Fruit fly (Drosophila melanogaster) whole organism, embryonic: ENCODE measurements around the gene CG10801.

Source experiments
- C15 ChIP-seq: fragments of 200-800 bp; sonication (Bioruptor generic); IDR thresholded peaks from 3 replicates; pipeline ENCODE4 v1.3.6; 2022; ENCODE audit warnings: missing biosample characterization, missing genetic modification characterization
- CG1024 ChIP-seq: fragments of 200-800 bp; sonication (Bioruptor generic); IDR thresholded peaks from 2 replicates; pipeline ENCODE4 v1.3.6; 2022; ENCODE audit warnings: missing biosample characterization, missing genetic modification characterization
- CG12236 ChIP-seq: fragments of 200-800 bp; sonication (Bioruptor generic); optimal IDR thresholded peaks from 2 replicates; lab custom pipeline; 2016; ENCODE audit warnings: missing biosample characterization, missing genetic modification characterization
- CG14014 ChIP-seq: fragments of 200-800 bp; sonication (Bioruptor generic); IDR thresholded peaks from 2 replicates; pipeline ENCODE4 v1.3.6; 2022; ENCODE audit warnings: missing biosample characterization, missing genetic modification characterization
- CG14710 ChIP-seq: fragments of 200-800 bp; sonication (Bioruptor generic); optimal IDR thresholded peaks from 3 replicates; lab custom pipeline; 2019; ENCODE audit warnings: missing biosample characterization, mild to moderate bottlenecking, missing genetic modification characterization, moderate library complexity
- CG1603 ChIP-seq: fragments of 200-800 bp; sonication (Bioruptor generic); optimal IDR thresholded peaks from 2 replicates; lab custom pipeline; 2019; ENCODE audit warnings: missing biosample characterization, mild to moderate bottlenecking, missing genetic modification characterization, moderate library complexity
- CG18619 ChIP-seq: fragments of 200-800 bp; sonication (Bioruptor generic); optimal IDR thresholded peaks from 3 replicates; lab custom pipeline; 2017; ENCODE audit warnings: missing biosample characterization, mild to moderate bottlenecking, missing genetic modification characterization
- CG30020 ChIP-seq: fragments of 200-800 bp; optimal IDR thresholded peaks from 2 replicates; lab custom pipeline; 2019; ENCODE audit warnings: missing biosample characterization, mild to moderate bottlenecking, missing genetic modification characterization, moderate library complexity
- CG34376 ChIP-seq: fragments of 200-800 bp; sonication (Bioruptor generic); optimal IDR thresholded peaks from 2 replicates; lab custom pipeline; 2018; ENCODE audit warnings: missing biosample characterization, mild to moderate bottlenecking, missing genetic modification characterization
- CG43689 ChIP-seq: fragments of 200-800 bp; sonication (Bioruptor generic); IDR thresholded peaks from 2 replicates; pipeline ENCODE4 v1.3.6; 2022; ENCODE audit warnings: missing biosample characterization, missing genetic modification characterization
- CG4424 ChIP-seq: fragments of 200-800 bp; sonication (Bioruptor generic); optimal IDR thresholded peaks from 3 replicates; lab custom pipeline; 2016; ENCODE audit warnings: missing biosample characterization, missing genetic modification characterization
- CG4854 ChIP-seq: fragments of 200-800 bp; sonication (Bioruptor generic); optimal IDR thresholded peaks from 2 replicates; lab custom pipeline; 2016; ENCODE audit warnings: missing biosample characterization, missing genetic modification characterization, inconsistent platforms
- CG6854 ChIP-seq: fragments of 200-800 bp; sonication (Bioruptor generic); optimal IDR thresholded peaks from 3 replicates; lab custom pipeline; 2017; ENCODE audit warnings: missing biosample characterization, mild to moderate bottlenecking, missing genetic modification characterization
- CG8388 ChIP-seq: fragments of 200-800 bp; sonication (Bioruptor generic); optimal IDR thresholded peaks from 2 replicates; lab custom pipeline; 2019; ENCODE audit warnings: missing biosample characterization, mild to moderate bottlenecking, missing genetic modification characterization, moderate library complexity
- CG8944 ChIP-seq: fragments of 200-800 bp; sonication (Bioruptor generic); optimal IDR thresholded peaks from 3 replicates; lab custom pipeline; 2016; ENCODE audit warnings: missing biosample characterization, missing genetic modification characterization
- CG9727 ChIP-seq: fragments of 200-800 bp; sonication (Bioruptor generic); optimal IDR thresholded peaks from 3 replicates; lab custom pipeline; 2017; ENCODE audit warnings: missing biosample characterization, mild to moderate bottlenecking, missing genetic modification characterization
- CG9876 ChIP-seq: fragments of 200-800 bp; sonication (Bioruptor generic); optimal IDR thresholded peaks from 2 replicates; lab custom pipeline; 2016; ENCODE audit warnings: missing biosample characterization, missing genetic modification characterization
- CTCF ChIP-seq: fragments of 200-800 bp; sonication (Bioruptor generic); optimal IDR thresholded peaks from 2 replicates; lab custom pipeline; 2017; ENCODE audit warnings: missing biosample characterization, mild to moderate bottlenecking, missing genetic modification characterization, moderate library complexity
- Dref ChIP-seq: fragments of 200-800 bp; sonication (Bioruptor generic); IDR thresholded peaks from 2 replicates; pipeline ENCODE4 v1.3.6; 2022; ENCODE audit warnings: missing biosample characterization, missing genetic modification characterization
- Fer3 ChIP-seq: fragments of 200-800 bp; sonication (Bioruptor generic); optimal IDR thresholded peaks from 2 replicates; lab custom pipeline; 2018; ENCODE audit warnings: missing biosample characterization, mild to moderate bottlenecking, missing genetic modification characterization, moderate library complexity
- HLHmδ ChIP-seq: fragments of 200-800 bp; sonication (Bioruptor generic); optimal IDR thresholded peaks from 2 replicates; lab custom pipeline; 2018; ENCODE audit warnings: missing biosample characterization, mild to moderate bottlenecking, missing genetic modification characterization, moderate library complexity
- NFAT ChIP-seq: fragments of 200-800 bp; sonication (Bioruptor generic); IDR thresholded peaks from 2 replicates; pipeline ENCODE4 v1.3.6; 2022; ENCODE audit warnings: missing biosample characterization, missing genetic modification characterization
- Oaz ChIP-seq: fragments of 200-800 bp; sonication (Bioruptor generic); IDR thresholded peaks from 2 replicates; pipeline ENCODE4 v1.3.6; 2022; ENCODE audit warnings: missing biosample characterization, missing genetic modification characterization
- Tbp ChIP-seq: fragments of >200 bp; optimal IDR thresholded peaks from 2 replicates; lab custom pipeline; 2018; ENCODE audit warnings: missing biosample characterization, missing genetic modification characterization
- ab ChIP-seq: fragments of 200-800 bp; sonication (Bioruptor generic); optimal IDR thresholded peaks from 2 replicates; lab custom pipeline; 2016; ENCODE audit warnings: missing biosample characterization, missing genetic modification characterization
- abd-A ChIP-seq: fragments of 200-800 bp; sonication (Bioruptor generic); optimal IDR thresholded peaks from 3 replicates; lab custom pipeline; 2019; ENCODE audit warnings: missing biosample characterization, mild to moderate bottlenecking, missing genetic modification characterization, moderate library complexity
- bcd ChIP-seq: fragments of 200-800 bp; sonication (Bioruptor generic); optimal IDR thresholded peaks from 2 replicates; lab custom pipeline; 2017; ENCODE audit warnings: missing biosample characterization, mild to moderate bottlenecking, missing genetic modification characterization
- caup ChIP-seq: fragments of 200-800 bp; sonication (Bioruptor generic); optimal IDR thresholded peaks from 3 replicates; lab custom pipeline; 2017; ENCODE audit warnings: missing biosample characterization, mild to moderate bottlenecking, missing genetic modification characterization, moderate library complexity; ENCODE audit not compliant: severe bottlenecking
- chif ChIP-seq, 2 experiments: fragments of 200-800 bp; sonication (Bioruptor generic); optimal IDR thresholded peaks; 3 replicates each; lab custom pipeline; 2016; ENCODE audit warnings: missing biosample characterization in 2 of 2, missing genetic modification characterization in 2 of 2
- crp ChIP-seq, 2 experiments: fragments of 200-800 bp; sonication (Bioruptor generic); optimal IDR thresholded peaks; 2 replicates in 1 of 2; 3 replicates in 1 of 2; lab custom pipeline; 2017; ENCODE audit warnings: missing biosample characterization in 2 of 2, missing genetic modification characterization in 2 of 2, mild to moderate bottlenecking in 1 of 2, moderate library complexity in 1 of 2
- cwo ChIP-seq: fragments of 200-800 bp; sonication (Bioruptor generic); optimal IDR thresholded peaks from 3 replicates; lab custom pipeline; 2017; ENCODE audit warnings: missing biosample characterization, missing genetic modification characterization, mild to moderate bottlenecking, moderate library complexity, missing genetic modification reagents
- da ChIP-seq: fragments of 200-800 bp; sonication (Bioruptor generic); optimal IDR thresholded peaks from 2 replicates; lab custom pipeline; 2016; ENCODE audit warnings: missing biosample characterization, missing genetic modification characterization
- dpn ChIP-seq, 2 experiments: fragments of 200-800 bp; sonication (Bioruptor generic); optimal IDR thresholded peaks; 3 replicates each; lab custom pipeline; 2016; ENCODE audit warnings: missing biosample characterization in 2 of 2, missing genetic modification characterization in 2 of 2
- emc ChIP-seq: fragments of 200-800 bp; sonication (Bioruptor generic); optimal IDR thresholded peaks from 2 replicates; lab custom pipeline; 2016; ENCODE audit warnings: missing biosample characterization, missing genetic modification characterization
- en ChIP-seq: fragments of 200-800 bp; sonication (Bioruptor generic); optimal IDR thresholded peaks from 2 replicates; lab custom pipeline; 2016; ENCODE audit warnings: missing biosample characterization, missing genetic modification characterization
- eve ChIP-seq, 2 experiments: fragments of >200 bp; optimal IDR thresholded peaks; 2 replicates each; lab custom pipeline; 2017; ENCODE audit warnings: missing biosample characterization in 2 of 2, missing genetic modification characterization in 2 of 2
- fd102C ChIP-seq: fragments of 200-800 bp; sonication (Bioruptor generic); optimal IDR thresholded peaks from 2 replicates; lab custom pipeline; 2018; ENCODE audit warnings: missing biosample characterization, mild to moderate bottlenecking, missing genetic modification characterization, moderate library complexity
- gcm2 ChIP-seq: fragments of 200-800 bp; sonication (Bioruptor generic); optimal IDR thresholded peaks from 2 replicates; lab custom pipeline; 2016; ENCODE audit warnings: missing biosample characterization, missing genetic modification characterization
- gem ChIP-seq: fragments of 200-800 bp; sonication (Bioruptor generic); optimal IDR thresholded peaks from 2 replicates; lab custom pipeline; 2019; ENCODE audit warnings: missing biosample characterization, mild to moderate bottlenecking, missing genetic modification characterization, moderate library complexity
- insv ChIP-seq, 2 experiments: fragments of 200-800 bp; sonication (Bioruptor generic); optimal IDR thresholded peaks; 3 replicates each; lab custom pipeline; 2016 to 2018; ENCODE audit warnings: missing biosample characterization in 2 of 2, missing genetic modification characterization in 2 of 2
- ken ChIP-seq: fragments of 200-800 bp; sonication (Bioruptor generic); IDR thresholded peaks from 3 replicates; pipeline ENCODE4 v1.3.6; 2022; ENCODE audit warnings: missing biosample characterization, missing genetic modification characterization
- lola ChIP-seq, 3 experiments: fragments of >200 bp in 2 of 3; fragments of 200-800 bp in 1 of 3; sonication (Bioruptor generic) in 1 of 3; optimal IDR thresholded peaks; 2 replicates each; lab custom pipeline; 2017 to 2019; ENCODE audit warnings: missing biosample characterization in 3 of 3, missing genetic modification characterization in 3 of 3, mild to moderate bottlenecking in 1 of 3, moderate library complexity in 1 of 3
- mirr ChIP-seq: fragments of 200-800 bp; sonication (Bioruptor generic); optimal IDR thresholded peaks from 3 replicates; lab custom pipeline; 2018; ENCODE audit warnings: missing biosample characterization, mild to moderate bottlenecking, missing genetic modification characterization
- nmo ChIP-seq: fragments of 200-800 bp; sonication (Bioruptor generic); optimal IDR thresholded peaks from 2 replicates; lab custom pipeline; 2018; ENCODE audit warnings: missing biosample characterization, mild to moderate bottlenecking, missing genetic modification characterization, moderate library complexity
- onecut ChIP-seq: fragments of 200-800 bp; sonication (Bioruptor generic); IDR thresholded peaks from 2 replicates; pipeline ENCODE4 v1.3.6; 2022; ENCODE audit warnings: missing biosample characterization, missing genetic modification characterization
- pros ChIP-seq: fragments of 200-800 bp; sonication (Bioruptor generic); optimal IDR thresholded peaks from 3 replicates; lab custom pipeline; 2019; ENCODE audit warnings: missing biosample characterization, mild to moderate bottlenecking, missing genetic modification characterization, moderate library complexity
- sd ChIP-seq: fragments of 200-800 bp; sonication (Bioruptor generic); optimal IDR thresholded peaks from 3 replicates; lab custom pipeline; 2018; ENCODE audit warnings: missing biosample characterization, mild to moderate bottlenecking, missing genetic modification characterization, moderate library complexity
- sens-2 ChIP-seq: fragments of 200-800 bp; sonication (Bioruptor generic); IDR thresholded peaks from 2 replicates; pipeline ENCODE4 v1.3.6; 2022; ENCODE audit warnings: missing biosample characterization, missing genetic modification characterization
- shn ChIP-seq: fragments of 200-800 bp; sonication (Bioruptor generic); optimal IDR thresholded peaks from 3 replicates; lab custom pipeline; 2016; ENCODE audit warnings: missing biosample characterization, missing genetic modification characterization
- slou ChIP-seq: fragments of 200-800 bp; sonication (Bioruptor generic); optimal IDR thresholded peaks from 3 replicates; lab custom pipeline; 2016; ENCODE audit warnings: missing biosample characterization, missing genetic modification characterization
- ssp ChIP-seq: fragments of 200-800 bp; sonication (Bioruptor generic); IDR thresholded peaks from 2 replicates; pipeline ENCODE4 v1.3.6; 2022; ENCODE audit warnings: missing biosample characterization, missing genetic modification characterization

CG10801 gene

dm6 chrX:3431641-3432040 lies 28.8 kb upstream of the CG10801 start (continued):
- TF ChIP-seq sens-2: 0 out of 2 replicates have a peak, but pooled peaks have one; percentile 23
- TF ChIP-seq fd102C: no peak
- TF ChIP-seq CG1024: 0 out of 2 replicates have a peak, but pooled peaks have one; percentile 21
- TF ChIP-seq gem (tag; lab: Kevin White, UChicago): peak; percentile 85
- no peak for TF ChIP-seq mirr
- TF ChIP-seq abd-A: peak; percentile 26
- TF ChIP-seq CG12236 (GFP tag; lab: Kevin White, UChicago): no peak
- TF ChIP-seq CG8388 (GFP tag; lab: Kevin White, UChicago): peak; percentile 72
- peak; percentile 84 for TF ChIP-seq CG14014
- TF ChIP-seq CG9727: peak; percentile 56
- no peak for TF ChIP-seq CTCF (GFP tag; lab: Kevin White, UChicago)
- TF ChIP-seq ab (GFP tag; lab: Kevin White, UChicago): no peak
- peak; percentile 48 for TF ChIP-seq CG4424 (GFP tag; lab: Kevin White, UChicago)
- peak; percentile 10 to 43 for TF ChIP-seq chif (GFP tag; optimal IDR thresholded peaks at IDR 0.05; lab: Kevin White, UChicago)
- peak; percentile 27 for TF ChIP-seq caup (GFP tag; lab: Kevin White, UChicago)
- no peak for TF ChIP-seq CG4854
- peak; percentile 73 for TF ChIP-seq ssp
- peak; percentile 43 for TF ChIP-seq CG14710
- no peak for TF ChIP-seq shn (GFP tag; lab: Kevin White, UChicago)
- TF ChIP-seq ken: peak; percentile 62; the same call in 1 of the 3 replicates
- TF ChIP-seq CG43689 (GFP tag; lab: Robert Waterston, UW): peak; percentile 38
- peak; percentile 55 for TF ChIP-seq sd (tag; lab: Kevin White, UChicago)
- no peak for TF ChIP-seq HLHmδ (GFP tag; lab: Kevin White, UChicago)
- TF ChIP-seq Oaz (GFP tag; lab: Robert Waterston, UW): peak; percentile 69
- TF ChIP-seq da (GFP tag; lab: Kevin White, UChicago): no peak
- no peak for TF ChIP-seq slou (GFP tag; lab: Kevin White, UChicago)
- TF ChIP-seq onecut (GFP tag; lab: Robert Waterston, UW): no peak
- no peak for TF ChIP-seq en (GFP tag; lab: Kevin White, UChicago)
- no peak for TF ChIP-seq pros (GFP tag; lab: Kevin White, UChicago)
- no peak for TF ChIP-seq crp (GFP tag; optimal IDR thresholded peaks at IDR 0.05; lab: Kevin White, UChicago)
- TF ChIP-seq dpn (GFP tag; optimal IDR thresholded peaks at IDR 0.05; lab: Kevin White, UChicago): peak; percentile 3 to 56
- TF ChIP-seq Fer3: peak; percentile 51
- no peak for TF ChIP-seq CG34376 (GFP tag; lab: Kevin White, UChicago)
- TF ChIP-seq NFAT (GFP tag; lab: Robert Waterston, UW): no peak
- no peak for TF ChIP-seq insv (GFP tag; optimal IDR thresholded peaks at IDR 0.05; lab: Kevin White, UChicago)
- TF ChIP-seq eve (GFP tag; optimal IDR thresholded peaks at IDR 0.05; lab: Kevin White, UChicago): peak in 1 of 2 experiments; percentile 60
- TF ChIP-seq CG6854: no peak
- 0 out of 3 replicates have a peak, but pooled peaks have one; percentile 45 for TF ChIP-seq C15 (GFP tag; lab: Robert Waterston, UW)
- TF ChIP-seq CG8944 (GFP tag; lab: Kevin White, UChicago): no peak
- peak; percentile 36 for TF ChIP-seq CG18619 (GFP tag; lab: Kevin White, UChicago)
- no peak for TF ChIP-seq emc
- peak; percentile 18 for TF ChIP-seq CG30020 (tag; lab: Kevin White, UChicago)
- TF ChIP-seq lola (GFP tag; optimal IDR thresholded peaks at IDR 0.05; lab: Kevin White, UChicago): peak in 1 of 3 experiments; percentile 48
- TF ChIP-seq cwo (GFP tag; lab: Kevin White, UChicago): peak; percentile 50
- peak; percentile 57 for TF ChIP-seq bcd (GFP tag; lab: Kevin White, UChicago)
- no peak for TF ChIP-seq gcm2
- TF ChIP-seq Tbp: no peak
- no peak for TF ChIP-seq Dref (GFP tag; lab: Robert Waterston, UW)
- no peak for TF ChIP-seq CG1603
- TF ChIP-seq nmo (GFP tag; lab: Kevin White, UChicago): peak; percentile 81
- TF ChIP-seq CG9876: no peak
